Fruit fly (Drosophila melanogaster) whole organism, embryonic: ENCODE measurements around the gene Hand.

ENCODE experiments used
- ATbp ChIP-seq: fragments of 200-800 bp; sonication (Bioruptor generic); optimal IDR thresholded peaks from 2 replicates; lab custom pipeline; 2017; ENCODE audit warnings: missing biosample characterization, mild to moderate bottlenecking, missing genetic modification characterization, missing genetic modification reagents
- Abd-B ChIP-seq: fragments of 200-800 bp; sonication (Bioruptor generic); optimal IDR thresholded peaks from 2 replicates; lab custom pipeline; 2018; ENCODE audit warnings: missing biosample characterization, mild to moderate bottlenecking, missing genetic modification characterization, moderate library complexity
- CG10209 ChIP-seq: fragments of 200-800 bp; sonication (Bioruptor generic); optimal IDR thresholded peaks from 3 replicates; lab custom pipeline; 2017; ENCODE audit warnings: missing biosample characterization, mild to moderate bottlenecking, missing genetic modification characterization, missing genetic modification reagents
- CG10431 ChIP-seq: fragments of 200-800 bp; sonication (Bioruptor generic); optimal IDR thresholded peaks from 3 replicates; lab custom pipeline; 2018; ENCODE audit warnings: missing biosample characterization, mild to moderate bottlenecking, missing genetic modification characterization
- CG10565 ChIP-seq: fragments of 200-800 bp; sonication (Bioruptor generic); optimal IDR thresholded peaks from 3 replicates; lab custom pipeline; 2016; ENCODE audit warnings: missing biosample characterization, mild to moderate bottlenecking, missing genetic modification characterization
- CG13424 ChIP-seq: fragments of 200-800 bp; sonication (Bioruptor generic); optimal IDR thresholded peaks from 2 replicates; lab custom pipeline; 2019; ENCODE audit warnings: missing biosample characterization, mild to moderate bottlenecking, missing genetic modification characterization, moderate library complexity
- CG13894 ChIP-seq: fragments of 200-800 bp; sonication (Bioruptor generic); optimal IDR thresholded peaks from 3 replicates; lab custom pipeline; 2018; ENCODE audit warnings: missing biosample characterization, mild to moderate bottlenecking, missing genetic modification characterization, moderate library complexity
- CG1647 ChIP-seq: fragments of 200-800 bp; sonication (Bioruptor generic); optimal IDR thresholded peaks from 3 replicates; lab custom pipeline; 2016; ENCODE audit warnings: missing biosample characterization, missing genetic modification characterization
- CG16813 ChIP-seq: fragments of 200-800 bp; sonication (Bioruptor generic); IDR thresholded peaks from 3 replicates; pipeline ENCODE4 v1.3.6; 2022; ENCODE audit warnings: missing biosample characterization, missing genetic modification characterization; ENCODE audit not compliant: partially characterized antibody
- CG17829 ChIP-seq: fragments of 200-800 bp; optimal IDR thresholded peaks from 2 replicates; lab custom pipeline; 2019; ENCODE audit warnings: missing biosample characterization, mild to moderate bottlenecking, missing genetic modification characterization, moderate library complexity
- CG2199 ChIP-seq: fragments of 200-800 bp; sonication (Bioruptor generic); IDR thresholded peaks from 3 replicates; pipeline ENCODE4 v1.3.6; 2022; ENCODE audit warnings: missing biosample characterization, missing genetic modification characterization
- CG31365 ChIP-seq: fragments of 200-800 bp; sonication (Bioruptor generic); optimal IDR thresholded peaks from 2 replicates; lab custom pipeline; 2018; ENCODE audit warnings: missing biosample characterization, mild to moderate bottlenecking, missing genetic modification characterization
- CG3163 ChIP-seq: fragments of 200-800 bp; sonication (Bioruptor generic); optimal IDR thresholded peaks from 3 replicates; lab custom pipeline; 2016; ENCODE audit warnings: missing biosample characterization, missing genetic modification characterization
- CG32767 ChIP-seq: fragments of 200-800 bp; sonication (Bioruptor generic); IDR thresholded peaks from 2 replicates; pipeline ENCODE4 v1.3.6; 2022; ENCODE audit warnings: missing biosample characterization, missing genetic modification characterization
- CG3726 ChIP-seq: fragments of 200-800 bp; sonication (Bioruptor generic); IDR thresholded peaks from 3 replicates; pipeline ENCODE4, ENCODE4 v1.3.6; 2022; ENCODE audit warnings: missing biosample characterization, missing genetic modification characterization
- CG4282 ChIP-seq: fragments of 200-800 bp; sonication (Bioruptor generic); optimal IDR thresholded peaks from 2 replicates; lab custom pipeline; 2016; ENCODE audit warnings: missing biosample characterization, missing genetic modification characterization
- CG4328 ChIP-seq: fragments of 200-800 bp; sonication (Bioruptor generic); optimal IDR thresholded peaks from 3 replicates; lab custom pipeline; 2017; ENCODE audit warnings: missing biosample characterization, missing genetic modification reagents, missing genetic modification characterization
- CG43689 ChIP-seq: fragments of 200-800 bp; sonication (Bioruptor generic); IDR thresholded peaks from 2 replicates; pipeline ENCODE4 v1.3.6; 2022; ENCODE audit warnings: missing biosample characterization, missing genetic modification characterization
- CG6854 ChIP-seq: fragments of 200-800 bp; sonication (Bioruptor generic); optimal IDR thresholded peaks from 3 replicates; lab custom pipeline; 2017; ENCODE audit warnings: missing biosample characterization, mild to moderate bottlenecking, missing genetic modification characterization
- CG7556 ChIP-seq: fragments of 200-800 bp; sonication (Bioruptor generic); optimal IDR thresholded peaks from 2 replicates; lab custom pipeline; 2017; ENCODE audit warnings: missing biosample characterization, mild to moderate bottlenecking, missing genetic modification characterization
- CG8478 ChIP-seq: fragments of >200 bp; optimal IDR thresholded peaks from 2 replicates; lab custom pipeline; 2018
- CG9817 ChIP-seq: fragments of 200-800 bp; sonication (Bioruptor generic); optimal IDR thresholded peaks from 2 replicates; lab custom pipeline; 2018; ENCODE audit warnings: missing biosample characterization, mild to moderate bottlenecking, missing genetic modification characterization, moderate library complexity
- CrebB ChIP-seq: fragments of 200-800 bp; sonication (Bioruptor generic); optimal IDR thresholded peaks from 3 replicates; lab custom pipeline; 2018; ENCODE audit warnings: missing biosample characterization, mild to moderate bottlenecking, missing genetic modification characterization
- Gsc ChIP-seq: fragments of 200-800 bp; sonication (Bioruptor generic); IDR thresholded peaks from 2 replicates; pipeline ENCODE4 v1.3.6; 2022; ENCODE audit warnings: missing biosample characterization, missing genetic modification characterization
- Hmr ChIP-seq: fragments of 200-800 bp; sonication (Bioruptor generic); optimal IDR thresholded peaks from 3 replicates; lab custom pipeline; 2017; ENCODE audit warnings: mild to moderate bottlenecking, missing biosample characterization, missing genetic modification reagents, missing genetic modification characterization
- Hmx ChIP-seq: fragments of 200-800 bp; sonication (Bioruptor generic); optimal IDR thresholded peaks from 2 replicates; lab custom pipeline; 2016; ENCODE audit warnings: missing biosample characterization, missing genetic modification characterization
- Lhr ChIP-seq: fragments of 200-800 bp; sonication (Bioruptor generic); optimal IDR thresholded peaks from 3 replicates; lab custom pipeline; 2017; ENCODE audit warnings: mild to moderate bottlenecking, missing biosample characterization, missing genetic modification reagents, missing genetic modification characterization
- Lim3 ChIP-seq: fragments of 200-800 bp; sonication (Bioruptor generic); IDR thresholded peaks from 2 replicates; pipeline ENCODE4 v1.3.6; 2022; ENCODE audit warnings: missing biosample characterization, missing genetic modification characterization
- Meics ChIP-seq: fragments of 200-800 bp; sonication (Bioruptor generic); optimal IDR thresholded peaks from 2 replicates; lab custom pipeline; 2017; ENCODE audit warnings: missing biosample characterization, mild to moderate bottlenecking, missing genetic modification characterization
- Nf-YC ChIP-seq: fragments of 200-800 bp; optimal IDR thresholded peaks from 3 replicates; lab custom pipeline; 2019; ENCODE audit warnings: missing biosample characterization, mild to moderate bottlenecking, missing genetic modification characterization, moderate library complexity
- NfI ChIP-seq: fragments of 200-800 bp; sonication (Bioruptor generic); optimal IDR thresholded peaks from 3 replicates; lab custom pipeline; 2018; ENCODE audit warnings: missing biosample characterization, mild to moderate bottlenecking, missing genetic modification characterization, moderate library complexity
- PHDP ChIP-seq: fragments of 200-800 bp; sonication (Bioruptor generic); optimal IDR thresholded peaks from 3 replicates; lab custom pipeline; 2018; ENCODE audit warnings: missing biosample characterization, mild to moderate bottlenecking, missing genetic modification characterization, moderate library complexity
- abd-A ChIP-seq: fragments of 200-800 bp; sonication (Bioruptor generic); optimal IDR thresholded peaks from 3 replicates; lab custom pipeline; 2019; ENCODE audit warnings: missing biosample characterization, mild to moderate bottlenecking, missing genetic modification characterization, moderate library complexity
- cg ChIP-seq: fragments of 200-800 bp; sonication (Bioruptor generic); optimal IDR thresholded peaks from 3 replicates; lab custom pipeline; 2019; ENCODE audit warnings: missing biosample characterization, mild to moderate bottlenecking, missing genetic modification characterization, moderate library complexity
- dmrt11E ChIP-seq: fragments of 200-800 bp; sonication (Bioruptor generic); optimal IDR thresholded peaks from 3 replicates; lab custom pipeline; 2018; ENCODE audit warnings: missing biosample characterization, mild to moderate bottlenecking, missing genetic modification characterization, moderate library complexity
- dpn ChIP-seq, 2 experiments: fragments of 200-800 bp; sonication (Bioruptor generic); optimal IDR thresholded peaks; 3 replicates each; lab custom pipeline; 2016; ENCODE audit warnings: missing biosample characterization in 2 of 2, missing genetic modification characterization in 2 of 2
- fru ChIP-seq: fragments of >200 bp; optimal IDR thresholded peaks from 2 replicates; lab custom pipeline; 2017
- gce ChIP-seq: fragments of 200-800 bp; sonication (Bioruptor generic); IDR thresholded peaks from 3 replicates; pipeline ENCODE4 v1.3.6; 2022; ENCODE audit warnings: missing biosample characterization, missing genetic modification characterization
- gcm ChIP-seq: fragments of 200-800 bp; sonication (Bioruptor generic); optimal IDR thresholded peaks from 2 replicates; lab custom pipeline; 2019; ENCODE audit warnings: missing biosample characterization, mild to moderate bottlenecking, missing genetic modification characterization, moderate library complexity
- gem ChIP-seq: fragments of 200-800 bp; sonication (Bioruptor generic); optimal IDR thresholded peaks from 2 replicates; lab custom pipeline; 2019; ENCODE audit warnings: missing biosample characterization, mild to moderate bottlenecking, missing genetic modification characterization, moderate library complexity
- gro ChIP-seq: fragments of 200-800 bp; sonication (Bioruptor generic); optimal IDR thresholded peaks from 2 replicates; lab custom pipeline; 2016; ENCODE audit warnings: missing biosample characterization, missing genetic modification characterization
- gt ChIP-seq: fragments of 200-800 bp; sonication (Bioruptor generic); IDR thresholded peaks from 2 replicates; pipeline ENCODE4 v1.3.6; 2022; ENCODE audit warnings: missing biosample characterization, missing genetic modification characterization
- lola ChIP-seq, 3 experiments: fragments of >200 bp in 2 of 3; fragments of 200-800 bp in 1 of 3; sonication (Bioruptor generic) in 1 of 3; optimal IDR thresholded peaks; 2 replicates each; lab custom pipeline; 2017 to 2019; ENCODE audit warnings: missing biosample characterization in 3 of 3, missing genetic modification characterization in 3 of 3, mild to moderate bottlenecking in 1 of 3, moderate library complexity in 1 of 3
- maf-S ChIP-seq: fragments of 200-800 bp; sonication (Bioruptor generic); optimal IDR thresholded peaks from 2 replicates; lab custom pipeline; 2016; ENCODE audit warnings: missing biosample characterization, missing genetic modification characterization
- org-1 ChIP-seq: fragments of 200-800 bp; sonication (Bioruptor generic); optimal IDR thresholded peaks from 2 replicates; lab custom pipeline; 2017; ENCODE audit warnings: missing biosample characterization, missing genetic modification characterization
- prd ChIP-seq, 3 experiments: fragments of >200 bp in 2 of 3; fragments of 200-800 bp in 1 of 3; sonication (Bioruptor generic) in 1 of 3; optimal IDR thresholded peaks in 2 of 3; IDR thresholded peaks in 1 of 3; 2 replicates in 2 of 3; 3 replicates in 1 of 3; pipeline versions ENCODE4 v1.3.6 to Lab custom; 2017 to 2022; ENCODE audit warnings: missing biosample characterization in 1 of 3, missing genetic modification characterization in 1 of 3
- stc ChIP-seq: fragments of 200-800 bp; sonication (Bioruptor generic); IDR thresholded peaks from 2 replicates; pipeline ENCODE4 v1.3.6; 2022; ENCODE audit warnings: missing biosample characterization, missing genetic modification characterization
- sug ChIP-seq: fragments of 200-800 bp; optimal IDR thresholded peaks from 2 replicates; lab custom pipeline; 2019; ENCODE audit warnings: missing biosample characterization, mild to moderate bottlenecking, missing genetic modification characterization, moderate library complexity
- toy ChIP-seq: fragments of 200-800 bp; sonication (Bioruptor generic); IDR thresholded peaks from 2 replicates; pipeline ENCODE4 v1.3.6; 2022; ENCODE audit warnings: missing biosample characterization, missing genetic modification characterization
- unpg ChIP-seq: fragments of 200-800 bp; sonication (Bioruptor generic); optimal IDR thresholded peaks from 3 replicates; lab custom pipeline; 2018; ENCODE audit warnings: missing biosample characterization, mild to moderate bottlenecking, missing genetic modification characterization, moderate library complexity
- wek ChIP-seq: fragments of 200-800 bp; sonication (Bioruptor generic); optimal IDR thresholded peaks from 3 replicates; lab custom pipeline; 2018; ENCODE audit warnings: missing biosample characterization, mild to moderate bottlenecking, missing genetic modification characterization, moderate library complexity

Hand gene

dm6 chr2L:10321612-10322011 lies 26.4 kb upstream of the Hand start (continued):
- TF ChIP-seq maf-S (GFP tag; lab: Kevin White, UChicago) (no peak), wek (GFP tag; lab: Kevin White, UChicago) (no peak), lola (GFP tag; optimal IDR thresholded peaks at IDR 0.05; lab: Kevin White, UChicago) (no peak), abd-A (tag; lab: Kevin White, UChicago) (no peak), CG1647 (no peak), sug (peak; percentile 38), gcm (GFP tag; lab: Kevin White, UChicago) (no peak), gce (no peak), Abd-B (no peak), prd (optimal IDR thresholded peaks at IDR 0.05; lab: Kevin White, UChicago) (no peak), prd (GFP tag; IDR thresholded peaks at IDR 0.05; lab: Robert Waterston, UW) (no peak), CG13894 (tag; lab: Kevin White, UChicago) (peak; percentile 84), gt (GFP tag; lab: Robert Waterston, UW) (no peak), CG3163 (GFP tag; lab: Kevin White, UChicago) (peak; percentile 15), CG10209 (GFP tag; lab: Kevin White, UChicago) (no peak), CG10565 (GFP tag; lab: Kevin White, UChicago) (no peak), PHDP (tag; lab: Kevin White, UChicago) (no peak), Nf-YC (tag; lab: Kevin White, UChicago) (peak; percentile 5), org-1 (GFP tag; lab: Kevin White, UChicago) (no peak), Hmr (GFP tag; lab: Kevin White, UChicago) (peak; percentile 38), dmrt11E (no peak), CG17829 (tag; lab: Kevin White, UChicago) (no peak), unpg (no peak), CG43689 (GFP tag; lab: Robert Waterston, UW) (no peak), CG16813 (GFP tag; lab: Robert Waterston, UW) (no peak), cg (peak; percentile 36), CG9817 (tag; lab: Kevin White, UChicago) (no peak), CG31365 (peak; percentile 17), CG2199 (peak; percentile 87), Lim3 (GFP tag; lab: Robert Waterston, UW) (no peak), CG8478 (lab: Kevin White, UChicago) (no peak), CG10431 (GFP tag; lab: Kevin White, UChicago) (no peak), Lhr (GFP tag; lab: Kevin White, UChicago) (no peak), gem (tag; lab: Kevin White, UChicago) (no peak), CG32767 (GFP tag; lab: Robert Waterston, UW) (0 out of 2 replicates have a peak, but pooled peaks have one; percentile 19), NfI (GFP tag; lab: Kevin White, UChicago) (no peak), ATbp (no peak), gro (GFP tag; lab: Kevin White, UChicago) (peak; percentile 11), Gsc (no peak), CG13424 (no peak), CG4282 (no peak), Hmx (GFP tag; lab: Kevin White, UChicago) (no peak), CG6854 (peak; percentile 8), CG4328 (no peak), Meics (GFP tag; lab: Kevin White, UChicago) (peak; percentile 4), CG3726 (GFP tag; lab: Robert Waterston, UW) (no peak), stc (GFP tag; lab: Robert Waterston, UW) (no peak), CrebB (tag; lab: Kevin White, UChicago) (no peak), toy (GFP tag; lab: Robert Waterston, UW) (no peak), dpn (GFP tag; optimal IDR thresholded peaks at IDR 0.05; lab: Kevin White, UChicago) (no peak), fru (no peak), CG7556 (GFP tag; lab: Kevin White, UChicago) (no peak)
